Worm (Caenorhabditis elegans): ENCODE results near the gene F52E4.5.

Gene F52E4.5

DNA sequence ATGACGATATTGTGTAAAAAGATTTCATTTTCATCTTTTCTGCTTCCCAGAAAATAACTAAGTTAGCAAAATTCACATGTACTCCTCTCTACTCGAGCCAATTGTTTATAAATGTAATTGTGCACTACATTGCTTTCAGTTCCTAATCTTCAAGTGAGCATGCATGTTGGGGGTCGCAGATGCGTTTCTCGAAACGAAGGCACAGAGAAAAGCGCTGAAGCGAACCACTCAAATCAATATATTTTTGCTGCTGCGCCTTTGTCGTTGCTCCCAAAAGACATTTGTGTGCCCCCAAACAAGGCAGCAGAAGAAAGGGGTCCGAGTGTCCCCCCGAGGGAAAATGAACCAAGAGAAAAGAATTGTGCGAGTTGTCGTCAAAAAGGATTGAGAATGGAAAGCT is 39.1 kb upstream of the F52E4.5 start:
- TF ChIP-seq ces-1 (GFP tag; optimal IDR thresholded peaks at IDR 0.05) (peak; percentile 40), nhr-85 (tag) (no peak), swsn-7 (tag; optimal IDR thresholded peaks at IDR 0.05) (peak; percentile 20), fkh-10 (GFP tag; optimal IDR thresholded peaks at IDR 0.05) (peak; percentile 30), tbx-2 (tag; optimal IDR thresholded peaks at IDR 0.05) (peak; percentile 43), lin-14 (GFP tag; optimal IDR thresholded peaks at IDR 0.05) (peak; percentile 88), grh-1 (GFP tag; IDR thresholded peaks at IDR 0.05) (no peak), xbp-1 (tag; optimal IDR thresholded peaks at IDR 0.05) (no peak), ceh-82 (tag; optimal IDR thresholded peaks at IDR 0.05) (peak in 2 of 3 experiments; percentile 1 to 52), nhr-71 (tag; optimal IDR thresholded peaks at IDR 0.05) (peak; percentile 42), snu-23 (GFP tag; optimal IDR thresholded peaks at IDR 0.05) (peak; percentile 13), isw-1 (GFP tag; IDR thresholded peaks at IDR 0.05) (0 out of 2 replicates have a peak, but pooled peaks have one; percentile 5)

DNA sequence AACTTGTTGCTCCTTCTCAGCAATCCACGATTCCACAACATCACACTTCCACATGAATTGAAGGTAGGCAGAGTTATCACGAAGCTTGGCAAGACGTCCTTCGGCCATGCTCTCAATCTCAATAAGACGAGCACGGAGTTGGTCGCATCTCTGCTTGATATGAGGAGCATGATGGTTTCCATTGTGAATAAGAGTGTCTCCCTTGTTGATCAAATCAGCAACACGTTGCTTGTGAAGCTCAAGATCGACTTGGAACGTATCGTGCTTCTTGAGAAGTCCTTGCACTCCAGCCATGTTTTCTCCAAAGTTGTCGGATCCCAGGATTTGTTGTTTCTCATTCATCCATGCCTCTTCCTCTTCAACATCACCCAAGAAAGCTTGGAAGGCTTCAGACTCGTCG is 32.5 kb upstream of the F52E4.5 start:
- TF ChIP-seq sup-37 (GFP tag; optimal IDR thresholded peaks at IDR 0.05) (no peak), blmp-1 (tag; optimal IDR thresholded peaks at IDR 0.05) (no peak), zag-1 (tag; optimal IDR thresholded peaks at IDR 0.05) (no peak), ceh-8 (GFP tag; optimal IDR thresholded peaks at IDR 0.05) (no peak), ztf-4 (tag; optimal IDR thresholded peaks at IDR 0.05) (no peak), pag-3 (tag; optimal IDR thresholded peaks at IDR 0.05; ENCODE audit: borderline replicate concordance, insufficient read depth) (no peak), C16A3.4 (tag; optimal IDR thresholded peaks at IDR 0.05) (no peak), ceh-90 (tag; optimal IDR thresholded peaks at IDR 0.05) (no peak)

DNA sequence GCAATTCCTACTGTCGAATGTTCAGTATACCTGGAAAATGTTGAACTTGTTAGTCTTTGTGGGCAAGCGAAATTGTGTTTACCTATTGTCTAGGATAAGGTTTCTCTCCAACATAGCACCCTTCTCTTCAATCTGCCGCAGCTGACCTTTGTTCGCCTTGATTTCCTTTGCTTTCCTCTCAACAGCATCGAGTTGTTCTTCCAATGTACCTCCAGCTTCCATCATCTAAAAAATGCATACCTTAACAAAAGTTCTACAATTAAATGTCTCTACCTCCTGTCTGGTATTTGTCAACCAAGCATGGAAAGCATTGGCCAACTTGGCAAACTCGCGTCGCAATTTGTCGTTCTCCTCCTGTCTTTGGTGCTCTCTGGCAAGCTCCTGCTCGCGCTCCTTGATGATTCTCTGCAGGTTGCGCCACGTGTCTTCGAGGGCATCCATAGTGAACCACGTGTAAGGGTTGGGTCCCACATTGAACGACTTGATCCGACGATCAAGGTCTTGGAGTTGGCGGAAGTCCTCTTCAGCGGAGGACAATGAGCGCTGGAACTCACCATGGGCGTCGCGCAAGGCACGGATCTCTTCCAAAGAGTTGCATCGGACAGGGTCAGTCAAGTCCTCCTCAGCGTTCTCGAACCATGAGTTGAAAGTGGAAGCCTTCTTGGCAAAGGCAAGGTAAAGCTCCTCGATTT is 31.6 kb upstream of the F52E4.5 start:
- TF ChIP-seq efl-1 (optimal IDR thresholded peaks at IDR 0.05) (no peak), efl-1 (GFP tag; optimal IDR thresholded peaks at IDR 0.05 in 1 of 2) (peak in 1 of 2 experiments; percentile 76), lin-39 (tag; optimal IDR thresholded peaks at IDR 0.05) (no peak)

DNA sequence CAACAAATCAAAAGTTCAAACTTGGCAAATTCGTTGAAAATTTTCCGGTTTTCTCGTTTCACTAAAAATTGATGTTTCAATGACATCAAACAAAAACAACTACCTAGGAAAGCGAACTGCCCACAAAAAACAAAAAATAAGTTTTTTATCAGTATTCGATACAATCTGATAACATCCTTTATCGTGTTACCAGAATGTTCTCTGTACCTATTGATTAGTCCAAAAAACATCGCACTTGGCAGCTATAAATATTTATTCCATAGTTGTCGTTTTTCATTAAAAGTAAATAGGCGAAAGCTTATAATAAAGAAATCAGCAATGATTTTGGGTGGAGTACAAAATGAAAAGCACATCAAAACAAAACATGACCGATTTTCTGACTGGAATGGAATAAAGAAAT is 30.1 kb upstream of the F52E4.5 start:
- peak; percentile 26 for TF ChIP-seq snu-23 (GFP tag; optimal IDR thresholded peaks at IDR 0.05)
- TF ChIP-seq nhr-71 (tag; optimal IDR thresholded peaks at IDR 0.05): peak; percentile 48
- peak; percentile 31 for TF ChIP-seq lin-14 (GFP tag; optimal IDR thresholded peaks at IDR 0.05)
- TF ChIP-seq nhr-19 (GFP tag; conservative IDR thresholded peaks at IDR 0.05): peak; percentile 33; the same call in 1 of the 2 replicates
- no peak for TF ChIP-seq unc-30 (tag; optimal IDR thresholded peaks at IDR 0.05)
- TF ChIP-seq nhr-85 (tag): peak; percentile 88
- no peak for TF ChIP-seq fos-1 (tag; optimal IDR thresholded peaks at IDR 0.05)
- no peak for TF ChIP-seq xbp-1 (tag; optimal IDR thresholded peaks at IDR 0.05)
- no peak for TF ChIP-seq efl-1 (optimal IDR thresholded peaks at IDR 0.05)
- TF ChIP-seq efl-1 (GFP tag; optimal IDR thresholded peaks at IDR 0.05 in 1 of 2): no peak
- TF ChIP-seq elt-2 (tag; optimal IDR thresholded peaks at IDR 0.05): peak; percentile 79
- TF ChIP-seq egl-13 (tag; optimal IDR thresholded peaks at IDR 0.05): no peak
- TF ChIP-seq pax-3 (tag; optimal IDR thresholded peaks at IDR 0.05): no peak
- peak in 1 of 6 experiments; percentile 80 for TF ChIP-seq elt-3 (tag; optimal IDR thresholded peaks at IDR 0.05)
- TF ChIP-seq unc-62 (GFP tag; optimal IDR thresholded peaks at IDR 0.05): no peak
- TF ChIP-seq nhr-20 (tag; optimal IDR thresholded peaks at IDR 0.05): peak; percentile 40
- peak; percentile 37 for TF ChIP-seq ztf-4 (tag; optimal IDR thresholded peaks at IDR 0.05)
- TF ChIP-seq isw-1 (GFP tag; IDR thresholded peaks at IDR 0.05): no peak
- TF ChIP-seq lin-35 (GFP tag; optimal IDR thresholded peaks at IDR 0.05): peak in 1 of 2 experiments; percentile 33
- peak; percentile 41 for TF ChIP-seq nhr-90 (tag; optimal IDR thresholded peaks at IDR 0.05; ENCODE audit: poor library complexity)
- peak; percentile 38 for TF ChIP-seq ama-1 (optimal IDR thresholded peaks at IDR 0.05)
- TF ChIP-seq aly-2 (tag; optimal IDR thresholded peaks at IDR 0.05): peak; percentile 85

Data from whole organism, L1 larva.